Fruit fly (Drosophila melanogaster): Measurements from ENCODE around the gene PIG-T.
A peak's percentile ranks its signal among the peaks of the same experiment; 100 is the strongest.

PIG-T gene

dm6 chrX:8436656-8437284 is 29.7 kb upstream of the PIG-T start, which contains the start of gene CG1440:
Gene CG1440, plus strand, starts transcription at chrX:8437057.
- TF ChIP-seq Dll (optimal IDR thresholded peaks at IDR 0.05) = no peak
- TF ChIP-seq psq (optimal IDR thresholded peaks at IDR 0.05) = no peak
- no peak for TF ChIP-seq usp (GFP tag; optimal IDR thresholded peaks at IDR 0.05)
- peak; percentile 39 for TF ChIP-seq pan (optimal IDR thresholded peaks at IDR 0.05)
- no peak for TF ChIP-seq CG8478 (optimal IDR thresholded peaks at IDR 0.05)
- TF ChIP-seq EcR (GFP tag; optimal IDR thresholded peaks at IDR 0.05) = no peak

dm6 chrX:8433709-8434108 is 26.6 kb upstream of the PIG-T start, which contains the start of gene CG32712:
Gene CG32712, minus strand, starts transcription at chrX:8433809.
- TF ChIP-seq CG8478 (optimal IDR thresholded peaks at IDR 0.05) = no peak
- TF ChIP-seq Dll (optimal IDR thresholded peaks at IDR 0.05) = no peak
- no peak for TF ChIP-seq EcR (GFP tag; optimal IDR thresholded peaks at IDR 0.05)
- no peak for TF ChIP-seq pan (optimal IDR thresholded peaks at IDR 0.05)
- no peak for TF ChIP-seq psq (optimal IDR thresholded peaks at IDR 0.05)
- TF ChIP-seq usp (GFP tag; optimal IDR thresholded peaks at IDR 0.05) = no peak

dm6 chrX:8422643-8423042 is 15.6 kb upstream of the PIG-T start:
- no peak for TF ChIP-seq usp (GFP tag; optimal IDR thresholded peaks at IDR 0.05)
- TF ChIP-seq psq (optimal IDR thresholded peaks at IDR 0.05) = no peak
- no peak for TF ChIP-seq Dll (optimal IDR thresholded peaks at IDR 0.05)
- TF ChIP-seq pan (optimal IDR thresholded peaks at IDR 0.05) = no peak
- TF ChIP-seq CG8478 (optimal IDR thresholded peaks at IDR 0.05) = no peak
- TF ChIP-seq EcR (GFP tag; optimal IDR thresholded peaks at IDR 0.05) = no peak

- TF ChIP-seq Dll (optimal IDR thresholded peaks at IDR 0.05) = no peak
- TF ChIP-seq pan (optimal IDR thresholded peaks at IDR 0.05) = no peak
- no peak for TF ChIP-seq usp (GFP tag; optimal IDR thresholded peaks at IDR 0.05)
- TF ChIP-seq CG8478 (optimal IDR thresholded peaks at IDR 0.05) = no peak
- no peak for TF ChIP-seq EcR (GFP tag; optimal IDR thresholded peaks at IDR 0.05)
- TF ChIP-seq psq (optimal IDR thresholded peaks at IDR 0.05) = no peak
Measured at dm6 chrX:8421449-8421795, 14.4 kb upstream of the PIG-T start.

dm6 chrX:8420772-8421448 is 13.8 kb upstream of the PIG-T start:
- no peak for TF ChIP-seq CG8478 (optimal IDR thresholded peaks at IDR 0.05)
- no peak for TF ChIP-seq psq (optimal IDR thresholded peaks at IDR 0.05)
- TF ChIP-seq pan (optimal IDR thresholded peaks at IDR 0.05) = peak; percentile 63
- no peak for TF ChIP-seq usp (GFP tag; optimal IDR thresholded peaks at IDR 0.05)
- TF ChIP-seq Dll (optimal IDR thresholded peaks at IDR 0.05) = no peak
- peak; percentile 23 to 52 for TF ChIP-seq EcR (GFP tag; optimal IDR thresholded peaks at IDR 0.05)

dm6 chrX:8419534-8419933 is 12.5 kb upstream of the PIG-T start:
- TF ChIP-seq CG8478 (optimal IDR thresholded peaks at IDR 0.05) = no peak
- TF ChIP-seq Dll (optimal IDR thresholded peaks at IDR 0.05) = no peak
- TF ChIP-seq pan (optimal IDR thresholded peaks at IDR 0.05) = no peak
- no peak for TF ChIP-seq usp (GFP tag; optimal IDR thresholded peaks at IDR 0.05)
- no peak for TF ChIP-seq psq (optimal IDR thresholded peaks at IDR 0.05)
- no peak for TF ChIP-seq EcR (GFP tag; optimal IDR thresholded peaks at IDR 0.05)

- TF ChIP-seq EcR (GFP tag; optimal IDR thresholded peaks at IDR 0.05) = no peak
- TF ChIP-seq usp (GFP tag; optimal IDR thresholded peaks at IDR 0.05) = no peak
- no peak for TF ChIP-seq pan (optimal IDR thresholded peaks at IDR 0.05)
- no peak for TF ChIP-seq psq (optimal IDR thresholded peaks at IDR 0.05)
- TF ChIP-seq CG8478 (optimal IDR thresholded peaks at IDR 0.05) = no peak
- no peak for TF ChIP-seq Dll (optimal IDR thresholded peaks at IDR 0.05)
Measured at dm6 chrX:8416956-8417355, 9.9 kb upstream of the PIG-T start.

dm6 chrX:8416209-8416608 is 9.1 kb upstream of the PIG-T start:
- peak in 1 of 2 experiments; percentile 66 for TF ChIP-seq EcR (GFP tag; optimal IDR thresholded peaks at IDR 0.05)
- TF ChIP-seq pan (optimal IDR thresholded peaks at IDR 0.05) = no peak
- no peak for TF ChIP-seq psq (optimal IDR thresholded peaks at IDR 0.05)

- no peak for TF ChIP-seq usp (GFP tag; optimal IDR thresholded peaks at IDR 0.05)
Measured at dm6 chrX:8415605-8416004, 8.5 kb upstream of the PIG-T start.

- no peak for TF ChIP-seq usp (GFP tag; optimal IDR thresholded peaks at IDR 0.05)
- TF ChIP-seq Dll (optimal IDR thresholded peaks at IDR 0.05) = no peak
Measured at dm6 chrX:8414351-8414750, 7.3 kb upstream of the PIG-T start.

- no peak for TF ChIP-seq usp (GFP tag; optimal IDR thresholded peaks at IDR 0.05)
- no peak for TF ChIP-seq psq (optimal IDR thresholded peaks at IDR 0.05)
- no peak for TF ChIP-seq pan (optimal IDR thresholded peaks at IDR 0.05)
- no peak for TF ChIP-seq Dll (optimal IDR thresholded peaks at IDR 0.05)
- TF ChIP-seq EcR (GFP tag; optimal IDR thresholded peaks at IDR 0.05) = no peak
- no peak for TF ChIP-seq CG8478 (optimal IDR thresholded peaks at IDR 0.05)
Measured at dm6 chrX:8413513-8414113, 6.5 kb upstream of the PIG-T start.

- TF ChIP-seq EcR (GFP tag; optimal IDR thresholded peaks at IDR 0.05) = no peak
- TF ChIP-seq CG8478 (optimal IDR thresholded peaks at IDR 0.05) = no peak
- no peak for TF ChIP-seq usp (GFP tag; optimal IDR thresholded peaks at IDR 0.05)
- no peak for TF ChIP-seq psq (optimal IDR thresholded peaks at IDR 0.05)
- TF ChIP-seq pan (optimal IDR thresholded peaks at IDR 0.05) = no peak
- TF ChIP-seq Dll (optimal IDR thresholded peaks at IDR 0.05) = no peak
Measured at dm6 chrX:8412197-8413160, 5.4 kb upstream of the PIG-T start.

Data from whole organism.